Worm (Caenorhabditis elegans): ENCODE data around the gene ZC15.1.

ZC15.1 gene

DNA sequence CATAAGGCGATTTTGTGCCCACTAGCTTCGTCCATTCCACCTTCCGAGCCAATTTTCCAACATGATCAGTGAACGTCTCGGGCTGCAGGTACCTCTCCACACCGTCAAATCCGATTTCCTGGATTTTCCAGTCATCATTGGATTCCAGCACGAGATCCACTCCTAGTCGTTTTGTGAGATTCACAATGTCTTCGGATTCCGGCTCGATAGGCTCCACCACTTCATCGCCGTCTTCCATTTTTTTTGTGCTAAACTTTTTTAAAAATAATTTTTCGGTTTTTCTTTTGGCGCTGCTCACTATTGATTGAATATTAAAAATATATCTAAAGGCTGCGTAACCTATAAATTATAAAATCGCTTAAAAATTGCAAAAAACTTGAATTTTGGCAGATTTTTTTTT, 38.9 kb upstream of the ZC15.1 start, which contains the start of gene mdt-17 (continued):
- no peak for TF ChIP-seq let-607 (tag; optimal IDR thresholded peaks at IDR 0.05)
- TF ChIP-seq snpc-3.4 (tag; optimal IDR thresholded peaks at IDR 0.05), result no peak
- TF ChIP-seq somi-1 (GFP tag; optimal IDR thresholded peaks at IDR 0.05), result no peak
- TF ChIP-seq nfyb-1 (GFP tag; IDR thresholded peaks at IDR 0.05), result peak; percentile 61; the same call in 1 of the 2 replicates
- TF ChIP-seq B0035.1 (tag; optimal IDR thresholded peaks at IDR 0.05), result no peak
- TF ChIP-seq B0019.2 (GFP tag; conservative IDR thresholded peaks at IDR 0.05), result no peak
- TF ChIP-seq nhr-120 (GFP tag; IDR thresholded peaks at IDR 0.05), result no peak
- no peak for TF ChIP-seq tbp1 (GFP tag; optimal IDR thresholded peaks at IDR 0.05)
- peak; percentile 80 for TF ChIP-seq B0336.3 (GFP tag; IDR thresholded peaks at IDR 0.05)
- TF ChIP-seq fkh-3 (tag; optimal IDR thresholded peaks at IDR 0.05), result no peak
- TF ChIP-seq hlh-12 (tag; optimal IDR thresholded peaks at IDR 0.05), result no peak
- TF ChIP-seq ceh-40 (GFP tag; IDR thresholded peaks at IDR 0.05), result no peak
- TF ChIP-seq him-1 (tag; optimal IDR thresholded peaks at IDR 0.05), result no peak
- no peak for TF ChIP-seq C06A6.2 (GFP tag; conservative IDR thresholded peaks at IDR 0.05)
- no peak for TF ChIP-seq cebp-1 (GFP tag; IDR thresholded peaks at IDR 0.05)
- no peak for TF ChIP-seq cebp-1 (tag; optimal IDR thresholded peaks at IDR 0.05)
- no peak for TF ChIP-seq akir-1 (GFP tag; optimal IDR thresholded peaks at IDR 0.05)
- no peak for TF ChIP-seq lag-1 (GFP tag; IDR thresholded peaks at IDR 0.05)
- peak; percentile 15 for TF ChIP-seq ceh-79 (tag; optimal IDR thresholded peaks at IDR 0.05)
- TF ChIP-seq ztf-28 (GFP tag; IDR thresholded peaks at IDR 0.05), result no peak
- no peak for TF ChIP-seq ZK185.1 (tag; optimal IDR thresholded peaks at IDR 0.05; ENCODE audit: poor library complexity, severe bottlenecking)
- no peak for TF ChIP-seq hlh-26 (GFP tag; conservative IDR thresholded peaks at IDR 0.05)
- TF ChIP-seq ztf-6 (GFP tag; IDR thresholded peaks at IDR 0.05), result no peak
- no peak for TF ChIP-seq unc-130 (GFP tag; optimal IDR thresholded peaks at IDR 0.05)
- no peak for TF ChIP-seq pbrm-1 (GFP tag; IDR thresholded peaks at IDR 0.05)
- TF ChIP-seq F37B4.10 (GFP tag; IDR thresholded peaks at IDR 0.05), result no peak
- no peak for TF ChIP-seq ets-4 (GFP tag; optimal IDR thresholded peaks at IDR 0.05)
- TF ChIP-seq Y79H2A.3 (GFP tag; conservative IDR thresholded peaks at IDR 0.05), result 0 out of 2 replicates have a peak, but pooled peaks have one; percentile 54
- TF ChIP-seq Y67H2A.10 (GFP tag; conservative IDR thresholded peaks at IDR 0.05), result no peak
- TF ChIP-seq sea-2 (GFP tag; IDR thresholded peaks at IDR 0.05), result no peak
- peak; percentile 41; the same call in 1 of the 2 replicates for TF ChIP-seq hsf-1 (GFP tag; IDR thresholded peaks at IDR 0.05)
- no peak for TF ChIP-seq ztf-18 (tag; optimal IDR thresholded peaks at IDR 0.05)
- TF ChIP-seq madf-3 (GFP tag; IDR thresholded peaks at IDR 0.05), result peak; percentile 79
- TF ChIP-seq repo-1 (tag; optimal IDR thresholded peaks at IDR 0.05), result peak; percentile 46
- TF ChIP-seq lsl-1 (GFP tag; optimal IDR thresholded peaks at IDR 0.05), result no peak
- 0 out of 2 replicates have a peak, but pooled peaks have one; percentile 22 for TF ChIP-seq Y95B8A.8 (GFP tag; IDR thresholded peaks at IDR 0.05)
- TF ChIP-seq lsy-27 (tag; optimal IDR thresholded peaks at IDR 0.05; ENCODE audit: borderline replicate concordance, insufficient read depth), result no peak
- no peak for TF ChIP-seq efl-1 (GFP tag; optimal IDR thresholded peaks at IDR 0.05)
- peak; percentile 79 for TF ChIP-seq athp-1 (tag; optimal IDR thresholded peaks at IDR 0.05)
- TF ChIP-seq mes-4 (tag; optimal IDR thresholded peaks at IDR 0.05), result no peak
- TF ChIP-seq hrde-1 (tag; optimal IDR thresholded peaks at IDR 0.05; ENCODE audit: borderline replicate concordance), result peak; percentile 21
- no peak for TF ChIP-seq dpff-1 (tag; optimal IDR thresholded peaks at IDR 0.05)
- no peak for TF ChIP-seq sptf-2 (GFP tag; optimal IDR thresholded peaks at IDR 0.05)
- no peak for TF ChIP-seq ceh-58 (GFP tag; IDR thresholded peaks at IDR 0.05)
- no peak; the same call in 1 of the 2 replicates for TF ChIP-seq hmg-1.2 (GFP tag; IDR thresholded peaks at IDR 0.05)
- TF ChIP-seq F23B12.7 (tag; optimal IDR thresholded peaks at IDR 0.05; ENCODE audit: insufficient read depth), result no peak
- no peak for TF ChIP-seq hmg-20 (GFP tag; IDR thresholded peaks at IDR 0.05)
- TF ChIP-seq D2030.7 (GFP tag; IDR thresholded peaks at IDR 0.05), result no peak
- TF ChIP-seq mxl-1 (tag; optimal IDR thresholded peaks at IDR 0.05), result no peak

All from whole organism, young adult.